Fruit fly (Drosophila melanogaster): Measurements from ENCODE around the gene mdu.
A peak's percentile ranks its signal among the peaks of the same experiment; 100 is the strongest.

dm6 chrX:12447874-12448273 is 49.1 kb upstream of the mdu start:
- TF ChIP-seq CG11294 (GFP tag; IDR thresholded peaks at IDR 0.05) (no peak), Eip75B (GFP tag; optimal IDR thresholded peaks at IDR 0.05) (no peak), CG8319 (GFP tag; optimal IDR thresholded peaks at IDR 0.05) (no peak), Sox15 (GFP tag; optimal IDR thresholded peaks at IDR 0.05) (no peak), CG3919 (GFP tag; optimal IDR thresholded peaks at IDR 0.05) (peak; percentile 12), CG15336 (GFP tag; IDR thresholded peaks at IDR 0.05) (peak; percentile 39; the same call in 1 of the 2 replicates), ss (GFP tag; optimal IDR thresholded peaks at IDR 0.05) (no peak), Lpt (GFP tag; optimal IDR thresholded peaks at IDR 0.05) (no peak), Sox102F (GFP tag; optimal IDR thresholded peaks at IDR 0.05) (no peak), spab (GFP tag; optimal IDR thresholded peaks at IDR 0.05) (no peak), lz (GFP tag; optimal IDR thresholded peaks at IDR 0.05) (no peak)
